Fruit fly (Drosophila melanogaster) whole organism, prepupa: ENCODE data around the gene TwdlR.

Source experiments
- Blimp-1 ChIP-seq: fragments of 200-800 bp; sonication (Bioruptor generic); optimal IDR thresholded peaks from 3 replicates; lab custom pipeline; 2017; ENCODE audit warnings: missing biosample characterization, missing genetic modification characterization, mild to moderate bottlenecking, moderate library complexity, missing genetic modification reagents
- CG10631 ChIP-seq: fragments of 200-800 bp; sonication (Bioruptor generic); optimal IDR thresholded peaks from 2 replicates; lab custom pipeline; 2016; ENCODE audit warnings: missing biosample characterization, missing genetic modification characterization
- CG11902 ChIP-seq: fragments of 200-800 bp; sonication (Bioruptor generic); optimal IDR thresholded peaks from 3 replicates; lab custom pipeline; 2016; ENCODE audit warnings: missing biosample characterization, missing genetic modification characterization
- CG1621 ChIP-seq: fragments of 200-800 bp; sonication (Bioruptor generic); optimal IDR thresholded peaks from 3 replicates; lab custom pipeline; 2018; ENCODE audit warnings: missing biosample characterization, mild to moderate bottlenecking, missing genetic modification characterization
- CG16779 ChIP-seq: fragments of 200-800 bp; sonication (Bioruptor generic); optimal IDR thresholded peaks from 3 replicates; lab custom pipeline; 2017; ENCODE audit warnings: missing biosample characterization, mild to moderate bottlenecking, missing genetic modification characterization
- CG3032 ChIP-seq: fragments of 200-800 bp; optimal IDR thresholded peaks from 2 replicates; lab custom pipeline; 2019; ENCODE audit warnings: missing biosample characterization, mild to moderate bottlenecking, missing genetic modification characterization, moderate library complexity
- CG31627 ChIP-seq: fragments of 200-800 bp; sonication (Bioruptor generic); optimal IDR thresholded peaks from 3 replicates; lab custom pipeline; 2016; ENCODE audit warnings: missing biosample characterization, missing genetic modification characterization
- CG6163 ChIP-seq: fragments of 200-800 bp; sonication (Bioruptor generic); IDR thresholded peaks from 3 replicates; pipeline ENCODE4 v1.3.6; 2022; ENCODE audit warnings: missing biosample characterization, missing genetic modification characterization
- CG6854 ChIP-seq: fragments of 200-800 bp; sonication (Bioruptor generic); optimal IDR thresholded peaks from 2 replicates; lab custom pipeline; 2017; ENCODE audit warnings: missing biosample characterization, mild to moderate bottlenecking, missing genetic modification characterization
- Sox102F ChIP-seq: fragments of 200-800 bp; sonication (Bioruptor generic); optimal IDR thresholded peaks from 2 replicates; lab custom pipeline; 2016; ENCODE audit warnings: missing biosample characterization, mild to moderate bottlenecking, missing genetic modification characterization
- dsx ChIP-seq: fragments of 200-800 bp; optimal IDR thresholded peaks from 3 replicates; lab custom pipeline; 2019; ENCODE audit warnings: missing biosample characterization, mild to moderate bottlenecking, missing genetic modification characterization, moderate library complexity; ENCODE audit not compliant: poor library complexity, severe bottlenecking
- pdm3 ChIP-seq: fragments of 200-800 bp; sonication (Bioruptor generic); optimal IDR thresholded peaks from 3 replicates; lab custom pipeline; 2016; ENCODE audit warnings: missing biosample characterization, missing genetic modification characterization
- salr ChIP-seq, 2 experiments: fragments of 200-800 bp; sonication (Bioruptor generic); optimal IDR thresholded peaks; 3 replicates each; lab custom pipeline; 2016 to 2018; ENCODE audit warnings: missing biosample characterization in 2 of 2, missing genetic modification characterization in 2 of 2, mild to moderate bottlenecking in 1 of 2

- TF ChIP-seq Sox102F (GFP tag; lab: Kevin White, UChicago) (no peak), CG11902 (GFP tag; lab: Kevin White, UChicago) (no peak), CG6854 (no peak), CG6163 (no peak), CG1621 (no peak), CG10631 (GFP tag; lab: Kevin White, UChicago) (no peak), dsx (GFP tag; lab: Kevin White, UChicago) (no peak), salr (GFP tag; optimal IDR thresholded peaks at IDR 0.05; lab: Kevin White, UChicago) (no peak), pdm3 (no peak), Blimp-1 (GFP tag; lab: Kevin White, UChicago) (no peak), CG16779 (no peak), CG31627 (GFP tag; lab: Kevin White, UChicago) (no peak), CG3032 (no peak)
Observed at dm6 chr3R:26629618-26630017, 5.1 kb upstream of the TwdlR start, which contains the start of gene TwdlJ.
